Fruit fly (Drosophila melanogaster): Measurements from ENCODE around the gene CG46457.

CG46457 gene

dm6 chr3R:13529256-13529655 is at the start of gene CG46457:
CG46457 (minus strand) TSS chr3R:13529356.
- no peak for TF ChIP-seq noc (tag; optimal IDR thresholded peaks at IDR 0.05)

dm6 chr3R:13553875-13554399 is 24.8 kb upstream of the CG46457 start:
- TF ChIP-seq noc (tag; optimal IDR thresholded peaks at IDR 0.05), result no peak

- TF ChIP-seq noc (tag; optimal IDR thresholded peaks at IDR 0.05), result no peak
Observed at dm6 chr3R:13553152-13553874, 24.2 kb upstream of the CG46457 start.

dm6 chr3R:13549515-13549914 is 20.4 kb upstream of the CG46457 start:
- TF ChIP-seq noc (tag; optimal IDR thresholded peaks at IDR 0.05), result no peak

dm6 chr3R:13548441-13548818 is 19.3 kb upstream of the CG46457 start:
- no peak for TF ChIP-seq noc (tag; optimal IDR thresholded peaks at IDR 0.05)

- no peak for TF ChIP-seq noc (tag; optimal IDR thresholded peaks at IDR 0.05)
Observed at dm6 chr3R:13547729-13548440, 18.7 kb upstream of the CG46457 start.

dm6 chr3R:13545300-13545699 is 16.1 kb upstream of the CG46457 start, which contains the start of gene CG31337:
CG31337 (minus strand) TSS chr3R:13545400.
- TF ChIP-seq noc (tag; optimal IDR thresholded peaks at IDR 0.05), result no peak

- TF ChIP-seq noc (tag; optimal IDR thresholded peaks at IDR 0.05), result no peak
Observed at dm6 chr3R:13538723-13539269, 9.6 kb upstream of the CG46457 start.

dm6 chr3R:13526638-13527037 is 2.5 kb downstream of the CG46457 start:
- no peak for TF ChIP-seq noc (tag; optimal IDR thresholded peaks at IDR 0.05)

- no peak for TF ChIP-seq noc (tag; optimal IDR thresholded peaks at IDR 0.05)
Observed at dm6 chr3R:13525986-13526385, 3.2 kb downstream of the CG46457 start.

- no peak for TF ChIP-seq noc (tag; optimal IDR thresholded peaks at IDR 0.05)
Observed at dm6 chr3R:13524672-13525071, 4.5 kb downstream of the CG46457 start.

- TF ChIP-seq noc (tag; optimal IDR thresholded peaks at IDR 0.05), result no peak
Observed at dm6 chr3R:13523435-13523834, 5.7 kb downstream of the CG46457 start, which contains the start of gene CG12538. CG12538 (minus strand) TSS chr3R:13523535.

dm6 chr3R:13509816-13510215 is 19.3 kb downstream of the CG46457 start:
- no peak for TF ChIP-seq noc (tag; optimal IDR thresholded peaks at IDR 0.05)

dm6 chr3R:13482283-13482682 is 46.9 kb downstream of the CG46457 start:
- TF ChIP-seq noc (tag; optimal IDR thresholded peaks at IDR 0.05), result no peak

Measured in whole organism, larva.